Fruit fly (Drosophila melanogaster) whole organism, embryonic: ENCODE results near the gene slpr.

Experiments
- CG14710 ChIP-seq: fragments of 200-800 bp; sonication (Bioruptor generic); optimal IDR thresholded peaks from 3 replicates; lab custom pipeline; 2019; ENCODE audit warnings: missing biosample characterization, mild to moderate bottlenecking, missing genetic modification characterization, moderate library complexity
- CG17802 ChIP-seq: fragments of 200-800 bp; sonication (Bioruptor generic); optimal IDR thresholded peaks from 2 replicates; lab custom pipeline; 2018; ENCODE audit warnings: missing biosample characterization, mild to moderate bottlenecking, missing genetic modification characterization, moderate library complexity
- CG8765 ChIP-seq: fragments of 200-800 bp; sonication (Bioruptor generic); IDR thresholded peaks from 2 replicates; pipeline ENCODE4 v1.3.6; 2022; ENCODE audit warnings: missing biosample characterization, missing genetic modification characterization
- bsh ChIP-seq, 2 experiments: fragments of 200-800 bp; sonication (Bioruptor generic); optimal IDR thresholded peaks; 2 replicates each; lab custom pipeline; 2017 to 2018; ENCODE audit warnings: mild to moderate bottlenecking in 2 of 2, missing biosample characterization in 2 of 2, missing genetic modification characterization in 2 of 2, moderate library complexity in 1 of 2
- h ChIP-seq: fragments of >200 bp; optimal IDR thresholded peaks from 2 replicates; lab custom pipeline; 2017
- lbe ChIP-seq: fragments of 200-800 bp; sonication (Bioruptor generic); optimal IDR thresholded peaks from 2 replicates; lab custom pipeline; 2016; ENCODE audit warnings: missing biosample characterization, mild to moderate bottlenecking, missing genetic modification characterization

- no peak for TF ChIP-seq CG8765
- TF ChIP-seq CG17802 (tag; lab: Kevin White, UChicago): no peak
- TF ChIP-seq CG14710 (tag; lab: Kevin White, UChicago): no peak
- no peak for TF ChIP-seq bsh (GFP tag; optimal IDR thresholded peaks at IDR 0.05; lab: Kevin White, UChicago)
- no peak for TF ChIP-seq lbe (GFP tag; lab: Kevin White, UChicago)
- TF ChIP-seq h (lab: Kevin White, UChicago): no peak
These were observed 18.6 kb upstream of the slpr start for dm6 chrX:8195449-8196156.
